Fruit fly (Drosophila melanogaster) whole organism, wandering third instar larva: ENCODE data around the gene mask.
A peak's percentile ranks its signal among the peaks of the same experiment; 100 is the strongest.

Experiments used
- Abd-B ChIP-seq: fragments of >200 bp; optimal IDR thresholded peaks from 2 replicates; lab custom pipeline; 2017; ENCODE audit warnings: missing biosample characterization, missing genetic modification characterization
- CG32264 ChIP-seq: fragments of 200-800 bp; sonication (Bioruptor generic); optimal IDR thresholded peaks from 2 replicates; lab custom pipeline; 2016; ENCODE audit warnings: missing biosample characterization, missing genetic modification characterization
- CG9705 ChIP-seq: fragments of 200-800 bp; sonication (Bioruptor generic); optimal IDR thresholded peaks from 2 replicates; lab custom pipeline; 2018; ENCODE audit warnings: missing biosample characterization, mild to moderate bottlenecking, missing genetic modification characterization
- CrebA ChIP-seq: fragments of 200-800 bp; sonication (Bioruptor generic); optimal IDR thresholded peaks from 2 replicates; lab custom pipeline; 2016; ENCODE audit warnings: missing biosample characterization, mild to moderate bottlenecking, missing genetic modification characterization, borderline replicate concordance
- Dfd ChIP-seq: fragments of >200 bp; optimal IDR thresholded peaks from 2 replicates; lab custom pipeline; 2017; ENCODE audit warnings: missing biosample characterization, missing genetic modification characterization
- Dif ChIP-seq: fragments of 200-275, 200-300 bp; sonication (Bioruptor generic); optimal IDR thresholded peaks from 2 replicates; lab custom pipeline; 2018; ENCODE audit warnings: missing biosample characterization, missing genetic modification characterization; ENCODE audit not compliant: partially characterized antibody
- GATAd ChIP-seq: sonication (Bioruptor generic); optimal IDR thresholded peaks from 2 replicates; lab custom pipeline; 2016; ENCODE audit warnings: missing biosample characterization, missing genetic modification characterization
- HLH106 ChIP-seq: fragments of 200-800 bp; optimal IDR thresholded peaks from 3 replicates; lab custom pipeline; 2019; ENCODE audit warnings: missing biosample characterization, mild to moderate bottlenecking, missing genetic modification characterization, moderate library complexity
- Hnf4 ChIP-seq: fragments of 200-800 bp; sonication (Bioruptor generic); optimal IDR thresholded peaks from 2 replicates; lab custom pipeline; 2016; ENCODE audit warnings: missing biosample characterization, mild to moderate bottlenecking, missing genetic modification characterization
- Hr78 ChIP-seq: fragments of >200 bp; optimal IDR thresholded peaks from 2 replicates; lab custom pipeline; 2017; ENCODE audit warnings: missing biosample characterization, missing genetic modification characterization
- Hr83 ChIP-seq: fragments of 200-300 bp; sonication (Bioruptor generic); optimal IDR thresholded peaks from 2 replicates; lab custom pipeline; 2016; ENCODE audit warnings: missing biosample characterization, mild to moderate bottlenecking, missing genetic modification characterization, moderate library complexity; ENCODE audit not compliant: poor library complexity, severe bottlenecking
- Jra ChIP-seq: sonication (Bioruptor generic); optimal IDR thresholded peaks from 2 replicates; lab custom pipeline; 2016; ENCODE audit warnings: missing biosample characterization, missing genetic modification characterization
- Mio ChIP-seq: sonication (Bioruptor generic); optimal IDR thresholded peaks from 2 replicates; lab custom pipeline; 2016; ENCODE audit warnings: missing biosample characterization, missing genetic modification characterization
- Myc ChIP-seq: fragments of >200 bp; optimal IDR thresholded peaks from 2 replicates; lab custom pipeline; 2017
- N ChIP-seq: fragments of >200 bp; optimal IDR thresholded peaks from 2 replicates; lab custom pipeline; 2018; ENCODE audit warnings: missing biosample characterization, missing external identifiers, missing genetic modification characterization
- OdsH ChIP-seq: fragments of 200-800 bp; sonication (Bioruptor generic); optimal IDR thresholded peaks from 2 replicates; lab custom pipeline; 2016; ENCODE audit warnings: missing biosample characterization, mild to moderate bottlenecking, missing genetic modification characterization
- Rel ChIP-seq, 2 experiments: fragments of 200-800 bp; sonication (Bioruptor generic) in 1 of 2; optimal IDR thresholded peaks; 2 replicates in 1 of 2; 3 replicates in 1 of 2; lab custom pipeline; 2016 to 2019; ENCODE audit warnings: mild to moderate bottlenecking in 2 of 2, missing biosample characterization in 2 of 2, missing genetic modification characterization in 2 of 2, moderate library complexity in 1 of 2
- Sp1 ChIP-seq: fragments of 200-800 bp; sonication (Bioruptor generic); optimal IDR thresholded peaks from 3 replicates; lab custom pipeline; 2019; ENCODE audit warnings: missing biosample characterization, mild to moderate bottlenecking, missing genetic modification characterization, moderate library complexity
- Vsx2 ChIP-seq: fragments of 200-300, 225-300 bp; sonication (Bioruptor generic); optimal IDR thresholded peaks from 2 replicates; lab custom pipeline; 2018; ENCODE audit warnings: missing biosample characterization, missing genetic modification characterization; ENCODE audit not compliant: partially characterized antibody
- br ChIP-seq: fragments of 200-800 bp; sonication (Bioruptor generic); optimal IDR thresholded peaks from 2 replicates; lab custom pipeline; 2016; ENCODE audit warnings: missing biosample characterization, missing genetic modification characterization
- brk ChIP-seq: fragments of 200-800 bp; sonication (Bioruptor generic); optimal IDR thresholded peaks from 2 replicates; lab custom pipeline; 2016; ENCODE audit warnings: missing biosample characterization, mild to moderate bottlenecking, missing genetic modification characterization
- dl ChIP-seq, 2 experiments: fragments of 175-275, 200-275 bp in 1 of 2; fragments of 200-275 bp in 1 of 2; sonication (Bioruptor generic); optimal IDR thresholded peaks; lab custom pipeline; 2018; ENCODE audit warnings: mild to moderate bottlenecking in 2 of 2, missing biosample characterization in 2 of 2, missing genetic modification characterization in 2 of 2, moderate library complexity in 2 of 2; ENCODE audit not compliant: partially characterized antibody in 2 of 2, insufficient read depth in 1 of 2
- dmrt93B ChIP-seq: fragments of 200-800 bp; sonication (Bioruptor generic); optimal IDR thresholded peaks from 2 replicates; lab custom pipeline; 2018; ENCODE audit warnings: missing biosample characterization, mild to moderate bottlenecking, missing genetic modification characterization
- dsf ChIP-seq: sonication (Bioruptor generic); optimal IDR thresholded peaks from 2 replicates; lab custom pipeline; 2016; ENCODE audit warnings: missing biosample characterization, missing genetic modification characterization, borderline replicate concordance
- ey ChIP-seq: fragments of 200-800 bp; sonication (Bioruptor generic); optimal IDR thresholded peaks from 2 replicates; lab custom pipeline; 2016; ENCODE audit warnings: missing biosample characterization, missing genetic modification characterization
- foxo ChIP-seq, 2 experiments: fragments of 200-800 bp; sonication (Bioruptor generic); optimal IDR thresholded peaks; 2 replicates in 1 of 2; 3 replicates in 1 of 2; lab custom pipeline; 2016 to 2017; ENCODE audit warnings: missing biosample characterization in 2 of 2, missing genetic modification characterization in 2 of 2
- fru ChIP-seq: fragments of 200-800 bp; sonication (Bioruptor generic); optimal IDR thresholded peaks from 3 replicates; lab custom pipeline; 2016; ENCODE audit warnings: missing biosample characterization, mild to moderate bottlenecking, missing genetic modification characterization
- h ChIP-seq: fragments of 200-800 bp; sonication (Bioruptor generic); optimal IDR thresholded peaks from 3 replicates; lab custom pipeline; 2016; ENCODE audit warnings: missing biosample characterization, mild to moderate bottlenecking, missing genetic modification characterization
- jim ChIP-seq: fragments of 175-275, 200-325 bp; sonication (Bioruptor generic); optimal IDR thresholded peaks from 2 replicates; lab custom pipeline; 2016; ENCODE audit warnings: missing biosample characterization, mild to moderate bottlenecking, missing genetic modification characterization
- lola ChIP-seq: fragments of >200 bp; optimal IDR thresholded peaks from 2 replicates; lab custom pipeline; 2017; ENCODE audit warnings: missing biosample characterization, missing genetic modification characterization
- pan ChIP-seq: fragments of >200 bp; optimal IDR thresholded peaks from 2 replicates; lab custom pipeline; 2017
- psq ChIP-seq: fragments of 200-800 bp; sonication (Bioruptor generic); optimal IDR thresholded peaks from 3 replicates; lab custom pipeline; 2017; ENCODE audit warnings: missing biosample characterization, mild to moderate bottlenecking, missing genetic modification characterization, moderate library complexity
- rgr ChIP-seq: fragments of 200-800 bp; sonication (Bioruptor generic); optimal IDR thresholded peaks from 3 replicates; lab custom pipeline; 2016; ENCODE audit warnings: missing biosample characterization, mild to moderate bottlenecking, missing genetic modification characterization
- sage ChIP-seq: fragments of 200-800 bp; sonication (Bioruptor generic); optimal IDR thresholded peaks from 2 replicates; lab custom pipeline; 2016; ENCODE audit warnings: missing biosample characterization, mild to moderate bottlenecking, missing genetic modification characterization
- sv ChIP-seq: fragments of 200-800 bp; sonication (Bioruptor generic); optimal IDR thresholded peaks from 3 replicates; lab custom pipeline; 2016; ENCODE audit warnings: missing biosample characterization, missing genetic modification characterization
- tai ChIP-seq: sonication (Bioruptor generic); optimal IDR thresholded peaks from 2 replicates; lab custom pipeline; 2016; ENCODE audit warnings: missing biosample characterization, missing genetic modification characterization
- usp ChIP-seq: fragments of >200 bp; optimal IDR thresholded peaks from 2 replicates; lab custom pipeline; 2017; ENCODE audit warnings: missing biosample characterization, missing genetic modification characterization
- woc ChIP-seq: sonication (Bioruptor generic); optimal IDR thresholded peaks from 2 replicates; lab custom pipeline; 2016; ENCODE audit warnings: missing biosample characterization, mild to moderate bottlenecking, missing genetic modification characterization

Gene mask

DNA sequence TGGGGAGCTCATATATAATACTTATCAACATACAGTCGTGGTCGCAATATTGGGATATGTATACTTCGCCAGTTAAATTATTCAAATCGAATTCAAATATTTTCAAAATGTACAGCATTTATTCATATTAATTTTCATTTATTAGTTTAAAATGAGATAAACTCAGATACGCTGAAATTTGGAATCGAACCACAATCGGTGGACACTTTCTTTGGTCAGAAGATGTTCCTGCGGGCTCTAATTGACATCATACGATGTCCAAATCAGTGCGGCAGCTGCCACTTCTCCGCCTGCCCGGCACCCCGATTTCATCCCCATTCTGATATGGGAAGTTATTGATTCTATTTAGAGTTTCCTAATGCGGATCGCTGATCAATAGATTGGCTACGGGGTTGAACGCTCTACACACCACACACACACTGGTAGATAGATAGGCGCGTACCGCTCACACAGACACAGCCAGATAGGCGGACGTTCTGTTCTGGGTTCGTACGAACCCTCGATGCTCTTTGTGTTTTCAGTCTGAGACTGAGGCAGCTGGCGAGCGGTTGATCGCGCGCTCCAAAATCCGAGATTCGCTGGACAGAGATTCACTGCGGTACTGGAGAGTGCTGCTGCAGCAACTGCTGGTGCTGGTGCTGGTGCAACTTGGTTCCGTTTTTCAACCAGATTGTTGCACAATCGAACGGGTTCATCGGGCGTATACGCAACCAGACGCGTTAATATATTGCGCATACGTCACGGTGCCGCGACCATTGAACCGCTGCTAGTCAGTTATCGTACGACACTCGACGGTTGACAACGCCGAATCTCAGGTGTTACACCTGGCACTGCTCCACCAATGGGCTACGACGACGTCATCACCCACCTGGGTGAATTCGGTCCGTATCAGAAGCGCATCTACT lies 46.0 kb downstream of the mask start, which contains the start of gene Orct:
TSS of gene Orct (plus strand) at position 157 of the 905 bp plus-strand sequence.
- TF ChIP-seq Hnf4 (GFP tag; lab: Kevin White, UChicago) (peak; percentile 20), Myc (lab: Kevin White, UChicago) (no peak), CrebA (GFP tag; lab: Kevin White, UChicago) (no peak), Jra (GFP tag; lab: Kevin White, UChicago) (peak; percentile 19), Hr83 (no peak), CG32264 (no peak), lola (no peak), br (GFP tag; lab: Kevin White, UChicago) (peak; percentile 67), pan (lab: Kevin White, UChicago) (no peak), N (GFP tag; lab: Kevin White, UChicago) (no peak), sage (GFP tag; lab: Kevin White, UChicago) (no peak), dmrt93B (GFP tag; lab: Kevin White, UChicago) (peak; percentile 59), sv (GFP tag; lab: Kevin White, UChicago) (peak; percentile 6), brk (GFP tag; lab: Kevin White, UChicago) (no peak), Dfd (GFP tag; lab: Kevin White, UChicago) (no peak), Vsx2 (GFP tag; lab: Kevin White, UChicago) (no peak), HLH106 (tag; lab: Kevin White, UChicago) (peak; percentile 75), Abd-B (GFP tag; lab: Kevin White, UChicago) (no peak), CG9705 (peak; percentile 53), Hr78 (GFP tag; lab: Kevin White, UChicago) (no peak), jim (GFP tag; lab: Kevin White, UChicago) (no peak), fru (peak; percentile 76), Dif (GFP tag; lab: Kevin White, UChicago) (peak; percentile 46), h (peak; percentile 64), tai (no peak), dl (GFP tag; optimal IDR thresholded peaks at IDR 0.05; lab: Kevin White, UChicago; ENCODE audit: insufficient read depth in 1 of 2, partially characterized antibody in 2 of 2) (no peak), Rel (GFP tag; optimal IDR thresholded peaks at IDR 0.05; lab: Kevin White, UChicago) (no peak), Rel (tag; optimal IDR thresholded peaks at IDR 0.05; lab: Kevin White, UChicago) (peak; percentile 34), Sp1 (GFP tag; lab: Kevin White, UChicago) (peak; percentile 74), usp (no peak), GATAd (GFP tag; lab: Kevin White, UChicago) (no peak), woc (GFP tag; lab: Kevin White, UChicago) (peak; percentile 26), OdsH (GFP tag; lab: Kevin White, UChicago) (peak; percentile 53), psq (GFP tag; lab: Kevin White, UChicago) (peak; percentile 71), dsf (GFP tag; lab: Kevin White, UChicago) (no peak), rgr (peak; percentile 69), Mio (GFP tag; lab: Kevin White, UChicago) (no peak), ey (GFP tag; lab: Kevin White, UChicago) (peak; percentile 58), foxo (GFP tag; optimal IDR thresholded peaks at IDR 0.05; lab: Kevin White, UChicago) (peak in 1 of 2 experiments; percentile 74)
- TF ChIP-seq, all 38 proteins: peak for 18

DNA sequence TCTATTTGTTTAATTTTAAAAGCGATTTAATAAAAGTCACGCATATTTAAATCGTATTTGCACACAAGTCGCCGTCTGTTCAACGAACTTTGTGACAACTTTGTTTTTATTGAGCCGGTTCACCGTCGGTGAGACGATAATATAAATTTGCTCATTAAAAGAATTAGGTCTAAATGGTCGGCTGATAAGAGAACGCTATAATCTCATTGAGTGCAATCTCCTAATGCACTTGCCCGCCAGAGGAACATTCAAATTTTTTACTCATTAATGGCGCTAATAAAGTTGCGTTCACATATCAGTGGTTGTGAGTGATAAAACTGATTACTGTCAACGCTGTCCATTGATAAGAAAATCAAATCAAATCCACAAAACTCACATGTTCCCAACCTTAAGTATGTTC lies 48.4 kb downstream of the mask start:
- TF ChIP-seq Sp1 (GFP tag; lab: Kevin White, UChicago) (peak; percentile 37), lola (no peak), Dif (GFP tag; lab: Kevin White, UChicago) (no peak), br (GFP tag; lab: Kevin White, UChicago) (no peak), Abd-B (GFP tag; lab: Kevin White, UChicago) (no peak), tai (no peak), foxo (GFP tag; optimal IDR thresholded peaks at IDR 0.05; lab: Kevin White, UChicago) (peak in 1 of 2 experiments; percentile 19), h (peak; percentile 17), brk (GFP tag; lab: Kevin White, UChicago) (no peak), Hnf4 (GFP tag; lab: Kevin White, UChicago) (no peak), OdsH (GFP tag; lab: Kevin White, UChicago) (no peak), pan (lab: Kevin White, UChicago) (no peak), dmrt93B (GFP tag; lab: Kevin White, UChicago) (no peak), Jra (GFP tag; lab: Kevin White, UChicago) (no peak), GATAd (GFP tag; lab: Kevin White, UChicago) (no peak), psq (GFP tag; lab: Kevin White, UChicago) (no peak), Dfd (GFP tag; lab: Kevin White, UChicago) (no peak), CrebA (GFP tag; lab: Kevin White, UChicago) (peak; percentile 81), jim (GFP tag; lab: Kevin White, UChicago) (no peak), Rel (GFP tag; optimal IDR thresholded peaks at IDR 0.05; lab: Kevin White, UChicago) (no peak), Rel (tag; optimal IDR thresholded peaks at IDR 0.05; lab: Kevin White, UChicago) (peak; percentile 10)
